Fruit fly (Drosophila melanogaster): ENCODE data around the gene CG16762.

CG16762 gene

DNA sequence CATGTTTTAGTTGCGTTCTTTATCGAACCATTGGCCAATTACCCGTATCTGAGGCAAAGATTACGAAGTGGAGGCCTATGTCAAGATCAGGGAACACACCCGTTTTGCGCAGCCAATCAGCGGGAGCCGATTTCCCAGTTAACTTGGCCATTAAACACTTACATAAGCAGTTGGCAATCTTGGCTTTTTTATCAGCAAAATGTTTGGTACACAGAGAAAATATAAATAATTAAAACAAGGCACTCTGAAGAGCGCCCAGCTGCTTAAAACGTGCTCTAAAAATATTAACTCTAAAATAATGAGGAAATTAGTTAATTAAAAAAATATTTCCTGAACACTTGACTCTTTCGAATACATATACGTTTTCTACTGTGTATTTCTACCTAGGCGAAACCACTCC, 26.4 kb upstream of the CG16762 start (continued):
- TF ChIP-seq gt (GFP tag; IDR thresholded peaks at IDR 0.05), result no peak
- TF ChIP-seq Sry-β (GFP tag; optimal IDR thresholded peaks at IDR 0.05), result no peak
- TF ChIP-seq tin (GFP tag; optimal IDR thresholded peaks at IDR 0.05), result peak; percentile 28
- TF ChIP-seq Hsf (GFP tag; optimal IDR thresholded peaks at IDR 0.05), result peak; percentile 73
- TF ChIP-seq Lpt (GFP tag; optimal IDR thresholded peaks at IDR 0.05), result no peak
- TF ChIP-seq CG32767 (GFP tag; IDR thresholded peaks at IDR 0.05), result peak; percentile 31; the same call in 1 of the 2 replicates
- peak; percentile 26 for TF ChIP-seq CG33213 (GFP tag; optimal IDR thresholded peaks at IDR 0.05)
- no peak for TF ChIP-seq MTF-1 (GFP tag; optimal IDR thresholded peaks at IDR 0.05; ENCODE audit: borderline replicate concordance)
- no peak for TF ChIP-seq zf30C (GFP tag; optimal IDR thresholded peaks at IDR 0.05)
- no peak for TF ChIP-seq unc-4 (GFP tag; IDR thresholded peaks at IDR 0.05; ENCODE audit: partially characterized antibody)
- peak; percentile 42 for TF ChIP-seq CG9817 (tag; optimal IDR thresholded peaks at IDR 0.05)
- peak; percentile 51 for TF ChIP-seq Hand (GFP tag; optimal IDR thresholded peaks at IDR 0.05)
- no peak for TF ChIP-seq Dp (GFP tag; optimal IDR thresholded peaks at IDR 0.05)
- TF ChIP-seq NC2α (GFP tag; optimal IDR thresholded peaks at IDR 0.05), result no peak
- TF ChIP-seq CG10979 (tag; optimal IDR thresholded peaks at IDR 0.05), result no peak
- TF ChIP-seq Mes4 (GFP tag; optimal IDR thresholded peaks at IDR 0.05), result no peak
- no peak for TF ChIP-seq repo (GFP tag; optimal IDR thresholded peaks at IDR 0.05)
- TF ChIP-seq CG11723 (GFP tag; optimal IDR thresholded peaks at IDR 0.05), result no peak
- no peak for TF ChIP-seq prd (optimal IDR thresholded peaks at IDR 0.05)
- peak; percentile 72 for TF ChIP-seq prd (GFP tag; IDR thresholded peaks at IDR 0.05)
- peak; percentile 63; the same call in 1 of the 3 replicates for TF ChIP-seq CG11560 (tag; IDR thresholded peaks at IDR 0.05)
- TF ChIP-seq CG7357 (GFP tag; IDR thresholded peaks at IDR 0.05), result peak; percentile 61; the same call in 2 of the 3 replicates
- TF ChIP-seq CG10654 (GFP tag; optimal IDR thresholded peaks at IDR 0.05), result peak; percentile 32
- TF ChIP-seq zen2 (GFP tag; IDR thresholded peaks at IDR 0.05; ENCODE audit: partially characterized antibody), result no peak
- TF ChIP-seq Oaz (GFP tag; IDR thresholded peaks at IDR 0.05), result peak; percentile 27; the same call in 1 of the 2 replicates
- TF ChIP-seq nau (GFP tag; optimal IDR thresholded peaks at IDR 0.05), result no peak
- TF ChIP-seq Ada2b (GFP tag; IDR thresholded peaks at IDR 0.05), result peak; percentile 80
- TF ChIP-seq CG16779 (GFP tag; IDR thresholded peaks at IDR 0.05), result peak; percentile 77
- TF ChIP-seq Hr51 (GFP tag; optimal IDR thresholded peaks at IDR 0.05), result peak in 1 of 2 experiments; percentile 53
- peak; percentile 6; the same call in 1 of the 3 replicates for TF ChIP-seq H15 (GFP tag; IDR thresholded peaks at IDR 0.05)
- no peak for TF ChIP-seq CG2116 (GFP tag; optimal IDR thresholded peaks at IDR 0.05)
- peak; percentile 51 for TF ChIP-seq mirr (GFP tag; optimal IDR thresholded peaks at IDR 0.05)
- peak; percentile 1 for TF ChIP-seq CG6654 (GFP tag; optimal IDR thresholded peaks at IDR 0.05)
- no peak for TF ChIP-seq CG4404 (GFP tag; IDR thresholded peaks at IDR 0.05)
- TF ChIP-seq rib (GFP tag; IDR thresholded peaks at IDR 0.05), result peak; percentile 63
- TF ChIP-seq CG12071 (GFP tag; optimal IDR thresholded peaks at IDR 0.05), result no peak
- TF ChIP-seq crc (GFP tag; optimal IDR thresholded peaks at IDR 0.05), result peak; percentile 25
- TF ChIP-seq CG9437 (GFP tag; optimal IDR thresholded peaks at IDR 0.05), result no peak
- TF ChIP-seq run (tag; optimal IDR thresholded peaks at IDR 0.05), result no peak
- no peak for TF ChIP-seq fd64A (GFP tag; optimal IDR thresholded peaks at IDR 0.05)
- no peak for TF ChIP-seq gcm2 (GFP tag; optimal IDR thresholded peaks at IDR 0.05)
- TF ChIP-seq CG8281 (tag; optimal IDR thresholded peaks at IDR 0.05), result no peak
- TF ChIP-seq Hey (tag; optimal IDR thresholded peaks at IDR 0.05), result no peak
- TF ChIP-seq CG13296 (GFP tag; optimal IDR thresholded peaks at IDR 0.05), result peak; percentile 27
- peak; percentile 45 for TF ChIP-seq CG12744 (GFP tag; optimal IDR thresholded peaks at IDR 0.05)
- TF ChIP-seq sisA (GFP tag; IDR thresholded peaks at IDR 0.05), result peak; percentile 38
- TF ChIP-seq disco-r (GFP tag; optimal IDR thresholded peaks at IDR 0.05), result peak; percentile 23
- TF ChIP-seq CG9215 (GFP tag; IDR thresholded peaks at IDR 0.05), result no peak; the same call in 1 of the 2 replicates
- peak; percentile 5 for TF ChIP-seq slou (GFP tag; optimal IDR thresholded peaks at IDR 0.05)
- no peak for TF ChIP-seq CG7745 (tag; optimal IDR thresholded peaks at IDR 0.05)
- 0 out of 2 replicates have a peak, but pooled peaks have one; percentile 46 for TF ChIP-seq CG17328 (GFP tag; IDR thresholded peaks at IDR 0.05)
